Fruit fly (Drosophila melanogaster) whole organism, embryonic: Measurements from ENCODE around the gene Top3alpha.

Experiments used
- Ada2b ChIP-seq: fragments of 200-800 bp; sonication (Bioruptor generic); IDR thresholded peaks from 2 replicates; pipeline ENCODE4 v1.3.6; 2022; ENCODE audit warnings: missing biosample characterization, missing genetic modification characterization
- BEAF-32 ChIP-seq: fragments of 200-800 bp; sonication (Bioruptor generic); optimal IDR thresholded peaks from 3 replicates; lab custom pipeline; 2017; ENCODE audit warnings: missing biosample characterization, missing genetic modification characterization, mild to moderate bottlenecking, moderate library complexity, missing genetic modification reagents
- CG10274 ChIP-seq: fragments of 200-800 bp; sonication (Bioruptor generic); optimal IDR thresholded peaks from 3 replicates; lab custom pipeline; 2017; ENCODE audit warnings: missing biosample characterization, mild to moderate bottlenecking, missing genetic modification characterization
- CG11398 ChIP-seq: fragments of 200-800 bp; sonication (Bioruptor generic); optimal IDR thresholded peaks from 2 replicates; lab custom pipeline; 2016; ENCODE audit warnings: missing biosample characterization, missing genetic modification characterization
- CG12104 ChIP-seq: fragments of 200-800 bp; sonication (Bioruptor generic); optimal IDR thresholded peaks from 3 replicates; lab custom pipeline; 2016; ENCODE audit warnings: missing biosample characterization, missing genetic modification characterization
- CG1233 ChIP-seq: fragments of 200-800 bp; sonication (Bioruptor generic); optimal IDR thresholded peaks from 4 replicates; lab custom pipeline; 2018; ENCODE audit warnings: missing biosample characterization, mild to moderate bottlenecking, missing genetic modification characterization
- CG15514 ChIP-seq: fragments of 200-800 bp; sonication (Bioruptor generic); optimal IDR thresholded peaks from 3 replicates; lab custom pipeline; 2017; ENCODE audit warnings: missing biosample characterization, missing genetic modification characterization, mild to moderate bottlenecking, moderate library complexity, missing genetic modification reagents
- CG1832 ChIP-seq: fragments of 200-800 bp; sonication (Bioruptor generic); optimal IDR thresholded peaks from 2 replicates; lab custom pipeline; 2017; ENCODE audit warnings: missing biosample characterization, mild to moderate bottlenecking, missing genetic modification characterization, inconsistent platforms
- CG18599 ChIP-seq: fragments of 200-800 bp; sonication (Bioruptor generic); optimal IDR thresholded peaks from 3 replicates; lab custom pipeline; 2017; ENCODE audit warnings: missing biosample characterization, missing genetic modification characterization, mild to moderate bottlenecking, moderate library complexity, missing genetic modification reagents
- CG6175 ChIP-seq: fragments of 200-800 bp; sonication (Bioruptor generic); IDR thresholded peaks from 3 replicates; pipeline ENCODE4 v1.3.6; 2022; ENCODE audit warnings: missing biosample characterization, missing genetic modification characterization
- CG8089 ChIP-seq: fragments of 200-800 bp; sonication (Bioruptor generic); optimal IDR thresholded peaks from 3 replicates; lab custom pipeline; 2016; ENCODE audit warnings: missing biosample characterization, missing genetic modification characterization
- CG8388 ChIP-seq: fragments of 200-800 bp; sonication (Bioruptor generic); optimal IDR thresholded peaks from 2 replicates; lab custom pipeline; 2019; ENCODE audit warnings: missing biosample characterization, mild to moderate bottlenecking, missing genetic modification characterization, moderate library complexity
- CG8478 ChIP-seq: fragments of >200 bp; optimal IDR thresholded peaks from 2 replicates; lab custom pipeline; 2018
- CG8924 ChIP-seq: fragments of 200-800 bp; optimal IDR thresholded peaks from 3 replicates; lab custom pipeline; 2019; ENCODE audit warnings: missing biosample characterization, mild to moderate bottlenecking, missing genetic modification characterization, moderate library complexity
- Camta ChIP-seq: fragments of 200-800 bp; sonication (Bioruptor generic); optimal IDR thresholded peaks from 2 replicates; lab custom pipeline; 2016; ENCODE audit warnings: missing biosample characterization, missing genetic modification characterization
- Chrac-16 ChIP-seq: fragments of 200-800 bp; sonication (Bioruptor generic); optimal IDR thresholded peaks from 3 replicates; lab custom pipeline; 2016; ENCODE audit warnings: missing biosample characterization, missing genetic modification characterization
- D19A ChIP-seq: fragments of 200-800 bp; optimal IDR thresholded peaks from 3 replicates; lab custom pipeline; 2019; ENCODE audit warnings: missing biosample characterization, mild to moderate bottlenecking, missing genetic modification characterization, moderate library complexity
- Deaf1 ChIP-seq: fragments of 200-800 bp; optimal IDR thresholded peaks from 3 replicates; lab custom pipeline; 2019; ENCODE audit warnings: missing biosample characterization, mild to moderate bottlenecking, missing genetic modification characterization, moderate library complexity
- Gug ChIP-seq: fragments of 200-800 bp; sonication (Bioruptor generic); IDR thresholded peaks from 4 replicates; pipeline ENCODE4 v1.3.6; 2022; ENCODE audit warnings: missing biosample characterization, missing genetic modification characterization
- HmgZ ChIP-seq: fragments of 200-800 bp; sonication (Bioruptor generic); optimal IDR thresholded peaks from 2 replicates; lab custom pipeline; 2018; ENCODE audit warnings: missing biosample characterization, mild to moderate bottlenecking, missing genetic modification characterization
- MBD-R2 ChIP-seq: fragments of 200-800 bp; sonication (Bioruptor generic); IDR thresholded peaks from 2 replicates; pipeline ENCODE4 v1.3.6; 2022; ENCODE audit warnings: missing biosample characterization, missing genetic modification characterization
- MTF-1 ChIP-seq: fragments of 200-800 bp; sonication (Bioruptor generic); optimal IDR thresholded peaks from 2 replicates; lab custom pipeline; 2018; ENCODE audit warnings: missing biosample characterization, mild to moderate bottlenecking, missing genetic modification characterization, borderline replicate concordance
- Neu2 ChIP-seq: fragments of 200-800 bp; sonication (Bioruptor generic); optimal IDR thresholded peaks from 3 replicates; lab custom pipeline; 2016; ENCODE audit warnings: missing biosample characterization, missing genetic modification characterization, borderline replicate concordance
- Optix ChIP-seq: fragments of 200-800 bp; sonication (Bioruptor generic); IDR thresholded peaks from 3 replicates; pipeline ENCODE4 v1.3.6; 2022; ENCODE audit warnings: missing biosample characterization, missing genetic modification characterization
- Spps ChIP-seq: fragments of 200-800 bp; sonication (Bioruptor generic); optimal IDR thresholded peaks from 2 replicates; lab custom pipeline; 2018; ENCODE audit warnings: missing biosample characterization, mild to moderate bottlenecking, missing genetic modification characterization
- Taf1 ChIP-seq: fragments of 200-800 bp; sonication (Bioruptor generic); IDR thresholded peaks from 2 replicates; pipeline ENCODE4 v1.3.6; 2022; ENCODE audit warnings: missing biosample characterization, missing genetic modification characterization
- ap ChIP-seq: fragments of 200-800 bp; sonication (Bioruptor generic); IDR thresholded peaks from 2 replicates; pipeline ENCODE4 v1.3.6; 2022; ENCODE audit warnings: missing biosample characterization, missing genetic modification characterization
- cg ChIP-seq: fragments of 200-800 bp; sonication (Bioruptor generic); optimal IDR thresholded peaks from 3 replicates; lab custom pipeline; 2019; ENCODE audit warnings: missing biosample characterization, mild to moderate bottlenecking, missing genetic modification characterization, moderate library complexity
- dysf ChIP-seq: fragments of 200-800 bp; sonication (Bioruptor generic); IDR thresholded peaks from 3 replicates; pipeline ENCODE4 v1.3.6; 2022; ENCODE audit warnings: missing biosample characterization, missing genetic modification characterization
- emc ChIP-seq: fragments of 200-800 bp; sonication (Bioruptor generic); optimal IDR thresholded peaks from 2 replicates; lab custom pipeline; 2016; ENCODE audit warnings: missing biosample characterization, missing genetic modification characterization
- exex ChIP-seq: fragments of 200-800 bp; sonication (Bioruptor generic); optimal IDR thresholded peaks from 4 replicates; lab custom pipeline; 2018; ENCODE audit warnings: missing biosample characterization, mild to moderate bottlenecking, missing genetic modification characterization, moderate library complexity
- eyg ChIP-seq: fragments of 200-800 bp; sonication (Bioruptor generic); optimal IDR thresholded peaks from 3 replicates; lab custom pipeline; 2016; ENCODE audit warnings: missing biosample characterization, missing genetic modification characterization
- fd96Cb ChIP-seq: fragments of 200-800 bp; sonication (Bioruptor generic); optimal IDR thresholded peaks from 2 replicates; lab custom pipeline; 2018; ENCODE audit warnings: missing biosample characterization, mild to moderate bottlenecking, missing genetic modification characterization, moderate library complexity
- gt ChIP-seq: fragments of 200-800 bp; sonication (Bioruptor generic); IDR thresholded peaks from 2 replicates; pipeline ENCODE4 v1.3.6; 2022; ENCODE audit warnings: missing biosample characterization, missing genetic modification characterization
- kni ChIP-seq: fragments of 200-800 bp; sonication (Bioruptor generic); optimal IDR thresholded peaks from 3 replicates; lab custom pipeline; 2017; ENCODE audit warnings: mild to moderate bottlenecking, missing biosample characterization, missing genetic modification reagents, missing genetic modification characterization
- lab ChIP-seq: fragments of 200-800 bp; sonication (Bioruptor generic); optimal IDR thresholded peaks from 3 replicates; lab custom pipeline; 2017; ENCODE audit warnings: missing biosample characterization, missing genetic modification characterization, mild to moderate bottlenecking, moderate library complexity, missing genetic modification reagents
- lola ChIP-seq, 3 experiments: fragments of >200 bp in 2 of 3; fragments of 200-800 bp in 1 of 3; sonication (Bioruptor generic) in 1 of 3; optimal IDR thresholded peaks; 2 replicates each; lab custom pipeline; 2017 to 2019; ENCODE audit warnings: missing biosample characterization in 3 of 3, missing genetic modification characterization in 3 of 3, mild to moderate bottlenecking in 1 of 3, moderate library complexity in 1 of 3
- lov ChIP-seq, 2 experiments: fragments of 200-800 bp in 1 of 2; fragments of >200 bp in 1 of 2; sonication (Bioruptor generic) in 1 of 2; IDR thresholded peaks in 1 of 2; optimal IDR thresholded peaks in 1 of 2; 2 replicates in 1 of 2; 3 replicates in 1 of 2; pipeline versions ENCODE4 v1.3.6 to Lab custom; 2017 to 2022; ENCODE audit warnings: missing biosample characterization in 1 of 2, missing genetic modification characterization in 1 of 2
- luna ChIP-seq: fragments of 200-800 bp; sonication (Bioruptor generic); optimal IDR thresholded peaks from 2 replicates; lab custom pipeline; 2016; ENCODE audit warnings: missing biosample characterization, missing genetic modification characterization
- onecut ChIP-seq: fragments of 200-800 bp; sonication (Bioruptor generic); IDR thresholded peaks from 2 replicates; pipeline ENCODE4 v1.3.6; 2022; ENCODE audit warnings: missing biosample characterization, missing genetic modification characterization
- pan ChIP-seq, 4 experiments: fragments of >200 bp in 3 of 4; fragments of 200-800 bp in 1 of 4; sonication (Bioruptor generic) in 1 of 4; optimal IDR thresholded peaks in 3 of 4; IDR thresholded peaks in 1 of 4; 2 replicates each; pipeline versions ENCODE4 v1.3.6 to Lab custom; 2017 to 2022; ENCODE audit warnings: missing biosample characterization in 2 of 4, missing genetic modification characterization in 2 of 4, mixed read lengths in 1 of 4
- shn ChIP-seq: fragments of 200-800 bp; sonication (Bioruptor generic); optimal IDR thresholded peaks from 3 replicates; lab custom pipeline; 2016; ENCODE audit warnings: missing biosample characterization, missing genetic modification characterization
- slp2 ChIP-seq: fragments of 200-800 bp; sonication (Bioruptor generic); optimal IDR thresholded peaks from 2 replicates; lab custom pipeline; 2016; ENCODE audit warnings: missing biosample characterization, missing genetic modification characterization
- tll ChIP-seq, 2 experiments: fragments of 200-800 bp in 1 of 2; fragments of >200 bp in 1 of 2; sonication (Bioruptor generic) in 1 of 2; optimal IDR thresholded peaks; 2 replicates each; lab custom pipeline; 2017 to 2019; ENCODE audit warnings: missing biosample characterization in 2 of 2, missing genetic modification characterization in 2 of 2, mild to moderate bottlenecking in 1 of 2, moderate library complexity in 1 of 2
- ttk ChIP-seq: fragments of 200-800 bp; sonication (Bioruptor generic); IDR thresholded peaks from 2 replicates; pipeline ENCODE4 v2.1.2; 2022; ENCODE audit warnings: missing biosample characterization, missing genetic modification characterization
- tx ChIP-seq: fragments of 200-800 bp; sonication (Bioruptor generic); optimal IDR thresholded peaks from 2 replicates; lab custom pipeline; 2016; ENCODE audit warnings: missing biosample characterization, missing genetic modification characterization
- wdn ChIP-seq: fragments of 200-800 bp; sonication (Bioruptor generic); IDR thresholded peaks from 2 replicates; pipeline ENCODE4 v1.3.6; 2022; ENCODE audit warnings: missing biosample characterization, missing genetic modification characterization
- wor ChIP-seq: fragments of 200-800 bp; sonication (Bioruptor generic); IDR thresholded peaks from 2 replicates; pipeline ENCODE4 v1.3.6; 2022; ENCODE audit warnings: missing biosample characterization, missing genetic modification characterization

The Top3alpha gene

DNA sequence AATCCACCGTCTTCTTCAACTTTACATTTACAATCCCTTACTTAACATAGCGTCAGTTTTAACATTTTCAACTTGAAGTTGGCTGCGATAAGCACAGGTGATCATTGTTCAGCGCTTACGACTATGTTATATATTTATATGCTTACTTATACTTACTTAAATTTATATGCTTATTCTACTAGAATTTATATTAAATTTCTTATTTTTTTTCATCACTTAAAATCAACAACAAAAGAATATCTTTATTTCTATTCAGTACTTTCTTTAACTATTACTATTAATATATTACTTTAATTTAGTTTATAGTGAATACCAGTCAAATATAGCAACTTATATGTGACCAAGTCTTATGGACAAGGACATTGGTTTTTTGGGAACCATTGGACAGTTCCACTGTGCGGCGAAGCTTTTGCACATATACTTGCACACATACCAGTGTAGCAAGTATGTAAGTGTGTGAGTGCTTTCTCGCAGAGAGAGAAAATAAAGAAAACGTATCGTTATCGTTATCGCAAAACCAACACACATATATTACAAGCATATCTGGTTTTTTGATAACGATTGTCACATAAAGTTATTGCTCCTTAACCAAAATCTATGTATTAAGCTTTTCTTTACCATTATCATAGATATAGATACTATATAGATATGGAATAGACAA lies 19.3 kb downstream of the Top3alpha start, which contains the start of gene Hasp (continued):
- TF ChIP-seq shn (GFP tag; lab: Kevin White, UChicago) (no peak), Taf1 (GFP tag; lab: Robert Waterston, UW) (no peak), CG6175 (GFP tag; lab: Robert Waterston, UW) (no peak), CG18599 (peak; percentile 53), slp2 (GFP tag; lab: Kevin White, UChicago) (peak; percentile 31), Deaf1 (tag; lab: Kevin White, UChicago) (peak; percentile 47), CG15514 (GFP tag; lab: Kevin White, UChicago) (peak; percentile 19), cg (GFP tag; lab: Kevin White, UChicago) (peak; percentile 89), CG8089 (GFP tag; lab: Kevin White, UChicago) (no peak), CG12104 (GFP tag; lab: Kevin White, UChicago) (peak; percentile 36), CG1832 (GFP tag; lab: Kevin White, UChicago) (no peak), tx (GFP tag; lab: Kevin White, UChicago) (no peak), Neu2 (GFP tag; lab: Kevin White, UChicago) (no peak), ap (GFP tag; lab: Robert Waterston, UW) (peak; percentile 50), wor (no peak), ttk (peak; percentile 33; the same call in 1 of the 2 replicates), Spps (tag; lab: Kevin White, UChicago) (peak; percentile 52), Ada2b (GFP tag; lab: Robert Waterston, UW) (0 out of 2 replicates have a peak, but pooled peaks have one; percentile 23), Gug (GFP tag; lab: Robert Waterston, UW) (peak; percentile 45; the same call in 2 of the 4 replicates), onecut (GFP tag; lab: Robert Waterston, UW) (peak; percentile 33), Optix (GFP tag; lab: Robert Waterston, UW) (no peak), HmgZ (peak; percentile 18), CG10274 (GFP tag; lab: Kevin White, UChicago) (no peak), CG8924 (tag; lab: Kevin White, UChicago) (peak; percentile 9), BEAF-32 (GFP tag; lab: Kevin White, UChicago) (peak; percentile 4), MTF-1 (peak; percentile 4), kni (GFP tag; lab: Kevin White, UChicago) (no peak), lola (GFP tag; optimal IDR thresholded peaks at IDR 0.05; lab: Kevin White, UChicago) (peak in 1 of 3 experiments; percentile 38), CG11398 (GFP tag; lab: Kevin White, UChicago) (no peak), luna (GFP tag; lab: Kevin White, UChicago) (no peak), Chrac-16 (GFP tag; lab: Kevin White, UChicago) (peak; percentile 40), wdn (GFP tag; lab: Robert Waterston, UW) (no peak), lab (GFP tag; lab: Kevin White, UChicago) (no peak), CG1233 (GFP tag; lab: Kevin White, UChicago) (peak; percentile 29), CG8388 (peak; percentile 59), pan (optimal IDR thresholded peaks at IDR 0.05; lab: Kevin White, UChicago) (no peak), pan (GFP tag; optimal IDR thresholded peaks at IDR 0.05 in 1 of 2, IDR thresholded peaks at IDR 0.05 in 1 of 2) (peak in 1 of 2 experiments; percentile 65), Camta (no peak), D19A (tag; lab: Kevin White, UChicago) (peak; percentile 72), CG8478 (lab: Kevin White, UChicago) (no peak), tll (GFP tag; optimal IDR thresholded peaks at IDR 0.05; lab: Kevin White, UChicago) (no peak), eyg (GFP tag; lab: Kevin White, UChicago) (no peak), gt (GFP tag; lab: Robert Waterston, UW) (no peak), MBD-R2 (GFP tag; lab: Robert Waterston, UW) (peak; percentile 39; the same call in 1 of the 2 replicates), lov (optimal IDR thresholded peaks at IDR 0.05; lab: Kevin White, UChicago) (no peak), lov (GFP tag; IDR thresholded peaks at IDR 0.05; lab: Robert Waterston, UW) (no peak), dysf (GFP tag; lab: Robert Waterston, UW) (peak; percentile 58; the same call in 1 of the 3 replicates), emc (no peak), exex (tag; lab: Kevin White, UChicago) (no peak), fd96Cb (tag; lab: Kevin White, UChicago) (peak; percentile 69)
